Worm (Caenorhabditis elegans): ENCODE data around the gene K04A8.20.

DNA sequence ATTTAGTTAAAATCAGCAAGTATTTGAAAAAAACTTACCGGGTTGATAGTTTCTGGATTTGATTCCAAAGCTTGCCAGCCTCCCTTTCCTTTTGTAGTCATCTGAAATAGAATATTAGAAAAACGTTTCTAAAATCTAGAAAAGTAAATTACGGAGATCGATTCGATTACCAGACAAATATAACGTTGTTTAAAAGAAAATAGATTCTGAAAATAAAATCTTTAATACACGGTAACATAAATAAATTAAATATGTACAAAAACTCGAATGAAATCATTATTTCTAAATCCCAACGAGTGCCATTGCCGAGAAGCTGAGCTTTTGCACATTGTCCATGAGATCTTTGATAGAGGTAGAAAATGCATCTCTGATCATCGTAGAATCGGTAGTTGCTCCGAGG, 40.5 kb upstream of the K04A8.20 start, which contains the start of gene ubh-3:
- no peak for TF ChIP-seq ceh-13 (GFP tag; optimal IDR thresholded peaks at IDR 0.05)
- TF ChIP-seq tra-4 (tag; optimal IDR thresholded peaks at IDR 0.05) = no peak
- no peak for TF ChIP-seq hmbx-1 (tag; optimal IDR thresholded peaks at IDR 0.05)
